Worm (Caenorhabditis elegans) whole organism, mixed stage, embryonic: Measurements from ENCODE around the gene Y43F8B.18.

ENCODE experiments used
- M03D4.4 ChIP-seq: sonication (generic microtip); optimal IDR thresholded peaks from 2 replicates; lab custom pipeline; 2017; ENCODE audit warnings: mild to moderate bottlenecking, missing genetic modification characterization, missing compliant biosample characterization
- bed-3 ChIP-seq: fragments of 200-800 bp; sonication (Bioruptor generic); optimal IDR thresholded peaks from 3 replicates; lab custom pipeline; 2018; ENCODE audit warnings: mild to moderate bottlenecking, missing genetic modification characterization, moderate library complexity, missing compliant biosample characterization
- blmp-1 ChIP-seq: fragments of 150-350 bp; optimal IDR thresholded peaks from 2 replicates; lab custom pipeline; 2014; ENCODE audit warnings: missing biosample characterization, missing genetic modification characterization
- ceh-43 ChIP-seq: fragments of 200-800 bp; sonication (Bioruptor generic); optimal IDR thresholded peaks from 2 replicates; lab custom pipeline; 2018; ENCODE audit warnings: mild to moderate bottlenecking, missing genetic modification characterization, moderate library complexity, missing compliant biosample characterization
- ceh-83 ChIP-seq: fragments of 200-800 bp; sonication (Bioruptor generic); optimal IDR thresholded peaks from 2 replicates; lab custom pipeline; 2018; ENCODE audit warnings: mild to moderate bottlenecking, missing genetic modification characterization, missing compliant biosample characterization
- cnd-1 ChIP-seq: fragments of 200-800 bp; sonication (Bioruptor generic); optimal IDR thresholded peaks from 2 replicates; lab custom pipeline; 2018; ENCODE audit warnings: mild to moderate bottlenecking, missing genetic modification characterization, missing compliant biosample characterization
- drap-1 ChIP-seq: fragments of 200-800 bp; sonication (Bioruptor generic); optimal IDR thresholded peaks from 3 replicates; lab custom pipeline; 2018; ENCODE audit warnings: mild to moderate bottlenecking, missing genetic modification characterization, missing compliant biosample characterization
- elt-1 ChIP-seq: sonication (generic microtip); optimal IDR thresholded peaks from 2 replicates; lab custom pipeline; 2017; ENCODE audit warnings: missing genetic modification characterization, mild to moderate bottlenecking, missing compliant biosample characterization, antibody characterized with exemption, moderate library complexity, borderline replicate concordance; ENCODE audit not compliant: insufficient read depth
- elt-3 ChIP-seq: fragments of 150-350 bp; optimal IDR thresholded peaks from 2 replicates; lab custom pipeline; 2014; ENCODE audit warnings: missing biosample characterization, missing genetic modification characterization
- flh-1 ChIP-seq: fragments of 200-800 bp; sonication (Bioruptor generic); optimal IDR thresholded peaks from 2 replicates; lab custom pipeline; 2018; ENCODE audit warnings: mild to moderate bottlenecking, missing genetic modification characterization, moderate library complexity, missing compliant biosample characterization
- lin-13 ChIP-seq: fragments of 150-350 bp; optimal IDR thresholded peaks from 2 replicates; lab custom pipeline; 2014; ENCODE audit warnings: missing biosample characterization, missing genetic modification characterization
- lsy-2 ChIP-seq: fragments of 150-350 bp; optimal IDR thresholded peaks from 2 replicates; lab custom pipeline; 2014; ENCODE audit warnings: missing biosample characterization, missing genetic modification characterization
- mep-1 ChIP-seq: fragments of 150-350 bp; optimal IDR thresholded peaks from 2 replicates; lab custom pipeline; 2017; ENCODE audit warnings: missing biosample characterization, missing genetic modification reagents, missing genetic modification characterization, inconsistent platforms
- mls-2 ChIP-seq: sonication (generic microtip); optimal IDR thresholded peaks from 2 replicates; lab custom pipeline; 2016; ENCODE audit warnings: mild to moderate bottlenecking, missing genetic modification characterization, moderate library complexity, missing compliant biosample characterization
- nhr-12 ChIP-seq: fragments of 150-350 bp; optimal IDR thresholded peaks from 2 replicates; lab custom pipeline; 2014; ENCODE audit warnings: missing biosample characterization, missing genetic modification characterization
- nhr-2 ChIP-seq: fragments of 150-350 bp; optimal IDR thresholded peaks from 2 replicates; lab custom pipeline; 2014; ENCODE audit warnings: missing biosample characterization, missing genetic modification characterization
- nhr-237 ChIP-seq: fragments of 150-350 bp; optimal IDR thresholded peaks from 2 replicates; lab custom pipeline; 2014; ENCODE audit warnings: missing biosample characterization, missing genetic modification characterization
- nhr-76 ChIP-seq: sonication (generic microtip); optimal IDR thresholded peaks from 2 replicates; lab custom pipeline; 2017; ENCODE audit warnings: missing biosample characterization, missing genetic modification characterization
- pha-4 ChIP-seq: fragments of 150-350 bp; optimal IDR thresholded peaks from 2 replicates; lab custom pipeline; 2018; ENCODE audit warnings: missing biosample characterization, missing genetic modification reagents, missing genetic modification characterization
- sem-2 ChIP-seq: fragments of 200-800 bp; sonication (Bioruptor generic); optimal IDR thresholded peaks from 2 replicates; lab custom pipeline; 2018; ENCODE audit warnings: mild to moderate bottlenecking, missing genetic modification characterization, missing compliant biosample characterization
- snpc-4 ChIP-seq: fragments of 150-350 bp; optimal IDR thresholded peaks from 2 replicates; lab custom pipeline; 2014; ENCODE audit warnings: missing biosample characterization, missing genetic modification characterization
- sptf-1 ChIP-seq: sonication (generic microtip); optimal IDR thresholded peaks from 2 replicates; lab custom pipeline; 2017; ENCODE audit warnings: mild to moderate bottlenecking, missing genetic modification characterization, moderate library complexity, missing compliant biosample characterization
- tbx-8 ChIP-seq: fragments of 200-800 bp; sonication (Bioruptor generic); optimal IDR thresholded peaks from 2 replicates; lab custom pipeline; 2018; ENCODE audit warnings: mild to moderate bottlenecking, missing genetic modification characterization, moderate library complexity, missing compliant biosample characterization
- unc-120 ChIP-seq: sonication (generic microtip); optimal IDR thresholded peaks from 2 replicates; lab custom pipeline; 2017; ENCODE audit warnings: missing genetic modification characterization, missing compliant biosample characterization; ENCODE audit not compliant: poor library complexity, severe bottlenecking
- unc-39 ChIP-seq: fragments of 150-350 bp; optimal IDR thresholded peaks from 2 replicates; lab custom pipeline; 2014; ENCODE audit warnings: missing biosample characterization, missing genetic modification characterization
- unc-62 ChIP-seq: fragments of 150-350 bp; optimal IDR thresholded peaks from 2 replicates; lab custom pipeline; 2014; ENCODE audit warnings: missing biosample characterization, missing genetic modification reagents, missing genetic modification characterization
- zip-8 ChIP-seq: fragments of 150-350 bp; optimal IDR thresholded peaks from 2 replicates; lab custom pipeline; 2014; ENCODE audit warnings: missing biosample characterization, missing genetic modification characterization
- ztf-11 ChIP-seq: fragments of 150-350 bp; optimal IDR thresholded peaks from 2 replicates; lab custom pipeline; 2014; ENCODE audit warnings: missing biosample characterization, missing genetic modification characterization

The Y43F8B.18 gene

ce11 chrV:19449544-19449943 is 36.2 kb upstream of the Y43F8B.18 start, which contains the start of gene M04C3.5:
M04C3.5 (plus strand) TSS chrV:19449733.
- no peak for TF ChIP-seq elt-1 (tag; lab: Kevin White, UChicago)
- no peak for TF ChIP-seq nhr-237 (tag; lab: Kevin White, UChicago)
- TF ChIP-seq sptf-1 (tag; lab: Kevin White, UChicago): no peak
- TF ChIP-seq unc-39 (tag; lab: Kevin White, UChicago): no peak

- TF ChIP-seq nhr-12 (tag; lab: Kevin White, UChicago): no peak
- TF ChIP-seq lin-13 (tag; lab: Kevin White, UChicago): no peak
- TF ChIP-seq unc-62 (GFP tag; lab: Kevin White, UChicago): no peak
- no peak for TF ChIP-seq unc-120
- no peak for TF ChIP-seq sptf-1 (tag; lab: Kevin White, UChicago)
- TF ChIP-seq nhr-2 (tag; lab: Kevin White, UChicago): no peak
- no peak for TF ChIP-seq drap-1 (GFP tag; lab: Kevin White, UChicago)
- TF ChIP-seq flh-1 (GFP tag; lab: Kevin White, UChicago): no peak
- no peak for TF ChIP-seq pha-4 (tag; lab: Kevin White, UChicago)
- TF ChIP-seq elt-1 (tag; lab: Kevin White, UChicago): no peak
- TF ChIP-seq cnd-1 (tag; lab: Kevin White, UChicago): no peak
- TF ChIP-seq ceh-43 (GFP tag; lab: Kevin White, UChicago): no peak
- TF ChIP-seq nhr-76 (tag; lab: Kevin White, UChicago): no peak
- TF ChIP-seq sem-2 (GFP tag; lab: Kevin White, UChicago): no peak
- TF ChIP-seq mls-2 (tag; lab: Kevin White, UChicago): no peak
These were observed 30.1 kb upstream of the Y43F8B.18 start, which contains the start of the genes Y43F8B.13 and Y43F8B.14 for ce11 chrV:19455650-19456049. Y43F8B.13 (plus strand) TSS chrV:19455950. Y43F8B.14 (minus strand) TSS chrV:19455971.

ce11 chrV:19457120-19457519 is 28.7 kb upstream of the Y43F8B.18 start, which contains the start of gene Y43F8B.24:
Y43F8B.24 (plus strand) TSS chrV:19457420.
- TF ChIP-seq nhr-76 (tag; lab: Kevin White, UChicago): no peak
- TF ChIP-seq, all 35 proteins: peak for 0

ce11 chrV:19462020-19462419 is 23.8 kb upstream of the Y43F8B.18 start, which contains the start of gene Y43F8B.15:
Y43F8B.15 (minus strand) TSS chrV:19462120.
- no peak for TF ChIP-seq M03D4.4 (tag; lab: Kevin White, UChicago)
- TF ChIP-seq bed-3 (GFP tag; lab: Kevin White, UChicago): no peak
- no peak for TF ChIP-seq elt-3 (tag; lab: Kevin White, UChicago)
- no peak for TF ChIP-seq ztf-11 (tag; lab: Kevin White, UChicago)

ce11 chrV:19462612-19463011 is 23.2 kb upstream of the Y43F8B.18 start, which contains the start of gene Y43F8B.25:
Y43F8B.25 (plus strand) TSS chrV:19462912.
- TF ChIP-seq bed-3 (GFP tag; lab: Kevin White, UChicago): no peak
- no peak for TF ChIP-seq pha-4 (tag; lab: Kevin White, UChicago)
- TF ChIP-seq cnd-1 (tag; lab: Kevin White, UChicago): no peak
- TF ChIP-seq flh-1 (GFP tag; lab: Kevin White, UChicago): no peak
- no peak for TF ChIP-seq zip-8 (tag; lab: Kevin White, UChicago)

ce11 chrV:19467574-19467973 is 18.2 kb upstream of the Y43F8B.18 start, which contains the start of gene Y43F8B.23:
Y43F8B.23 (minus strand) TSS chrV:19467648.
- TF ChIP-seq unc-39 (tag; lab: Kevin White, UChicago) (no peak), unc-62 (GFP tag; lab: Kevin White, UChicago) (no peak), drap-1 (GFP tag; lab: Kevin White, UChicago) (no peak), ceh-83 (GFP tag; lab: Kevin White, UChicago) (no peak), tbx-8 (GFP tag; lab: Kevin White, UChicago) (no peak), unc-120 (no peak), elt-3 (tag; lab: Kevin White, UChicago) (no peak), snpc-4 (tag; lab: Kevin White, UChicago) (no peak), ztf-11 (tag; lab: Kevin White, UChicago) (no peak), mep-1 (tag; lab: Kevin White, UChicago) (no peak), ceh-43 (GFP tag; lab: Kevin White, UChicago) (no peak), sptf-1 (tag; lab: Kevin White, UChicago) (no peak), blmp-1 (no peak), lsy-2 (no peak), zip-8 (tag; lab: Kevin White, UChicago) (no peak), lin-13 (tag; lab: Kevin White, UChicago) (no peak), bed-3 (GFP tag; lab: Kevin White, UChicago) (no peak), flh-1 (GFP tag; lab: Kevin White, UChicago) (no peak)
